Worm (Caenorhabditis elegans): ENCODE data around the gene fbxa-148.

Gene fbxa-148

ce11 chrV:16909871-16910270 is 29.0 kb upstream of the fbxa-148 start, which contains the start of gene F09C6.16:
F09C6.16 (minus strand) TSS chrV:16909971.
- TF ChIP-seq cnd-1 (tag; optimal IDR thresholded peaks at IDR 0.05), result no peak
- no peak for TF ChIP-seq nhr-28 (tag; optimal IDR thresholded peaks at IDR 0.05)
- TF ChIP-seq nhr-237 (tag; optimal IDR thresholded peaks at IDR 0.05), result no peak
- no peak for TF ChIP-seq ceh-43 (GFP tag; optimal IDR thresholded peaks at IDR 0.05)
- no peak for TF ChIP-seq ztf-11 (tag; optimal IDR thresholded peaks at IDR 0.05)
- TF ChIP-seq sem-2 (GFP tag; optimal IDR thresholded peaks at IDR 0.05), result no peak
- no peak for TF ChIP-seq nhr-76 (tag; optimal IDR thresholded peaks at IDR 0.05)
- TF ChIP-seq elt-3 (tag; optimal IDR thresholded peaks at IDR 0.05), result no peak
- TF ChIP-seq mls-2 (tag; optimal IDR thresholded peaks at IDR 0.05), result no peak
- TF ChIP-seq sptf-1 (tag; optimal IDR thresholded peaks at IDR 0.05), result no peak
- TF ChIP-seq ham-2 (GFP tag; optimal IDR thresholded peaks at IDR 0.05), result no peak
- TF ChIP-seq nhr-2 (tag; optimal IDR thresholded peaks at IDR 0.05), result no peak

- TF ChIP-seq hlh-1 (tag; optimal IDR thresholded peaks at IDR 0.05) (no peak), flh-1 (GFP tag; optimal IDR thresholded peaks at IDR 0.05) (no peak), mep-1 (tag; optimal IDR thresholded peaks at IDR 0.05) (no peak), ceh-39 (tag; optimal IDR thresholded peaks at IDR 0.05) (no peak)
These were observed 28.0 kb upstream of the fbxa-148 start for ce11 chrV:16910864-16911263.

- TF ChIP-seq pha-4 (tag; optimal IDR thresholded peaks at IDR 0.05) (no peak), zip-8 (tag; optimal IDR thresholded peaks at IDR 0.05) (no peak), unc-39 (tag; optimal IDR thresholded peaks at IDR 0.05) (no peak), nhr-12 (tag; optimal IDR thresholded peaks at IDR 0.05) (no peak), unc-62 (GFP tag; optimal IDR thresholded peaks at IDR 0.05) (no peak), nhr-28 (tag; optimal IDR thresholded peaks at IDR 0.05) (no peak), ces-1 (GFP tag; optimal IDR thresholded peaks at IDR 0.05) (no peak)
These were observed 27.5 kb upstream of the fbxa-148 start for ce11 chrV:16911294-16911693.

ce11 chrV:16911934-16912333 is 26.9 kb upstream of the fbxa-148 start, which contains the start of gene nhr-116:
nhr-116 (plus strand) TSS chrV:16912234.
- TF ChIP-seq zip-8 (tag; optimal IDR thresholded peaks at IDR 0.05) (no peak), tbx-8 (GFP tag; optimal IDR thresholded peaks at IDR 0.05) (no peak), unc-62 (GFP tag; optimal IDR thresholded peaks at IDR 0.05) (no peak), ceh-39 (tag; optimal IDR thresholded peaks at IDR 0.05) (no peak), cnd-1 (tag; optimal IDR thresholded peaks at IDR 0.05) (no peak), mep-1 (tag; optimal IDR thresholded peaks at IDR 0.05) (no peak), lsy-2 (tag; optimal IDR thresholded peaks at IDR 0.05) (no peak), nhr-28 (tag; optimal IDR thresholded peaks at IDR 0.05) (no peak), ztf-11 (tag; optimal IDR thresholded peaks at IDR 0.05) (no peak)

- TF ChIP-seq drap-1 (GFP tag; optimal IDR thresholded peaks at IDR 0.05), result no peak
- TF ChIP-seq pha-4 (tag; optimal IDR thresholded peaks at IDR 0.05), result no peak
- no peak for TF ChIP-seq nhr-12 (tag; optimal IDR thresholded peaks at IDR 0.05)
- no peak for TF ChIP-seq ceh-39 (tag; optimal IDR thresholded peaks at IDR 0.05)
- no peak for TF ChIP-seq M03D4.4 (tag; optimal IDR thresholded peaks at IDR 0.05)
- no peak for TF ChIP-seq unc-120 (tag; optimal IDR thresholded peaks at IDR 0.05; ENCODE audit: poor library complexity, severe bottlenecking)
- no peak for TF ChIP-seq ces-1 (GFP tag; optimal IDR thresholded peaks at IDR 0.05)
- TF ChIP-seq tbx-8 (GFP tag; optimal IDR thresholded peaks at IDR 0.05), result no peak
These were observed 22.8 kb upstream of the fbxa-148 start, which contains the start of gene F09C6.10 for ce11 chrV:16916079-16916478. F09C6.10 (minus strand) TSS chrV:16916179.

ce11 chrV:16918378-16918777 is 20.5 kb upstream of the fbxa-148 start, which contains the start of the genes fbxa-206 and Y102A5C.2:
fbxa-206 (minus strand) TSS chrV:16918478.
Y102A5C.2 (plus strand) TSS chrV:16918731.
- no peak for TF ChIP-seq unc-62 (GFP tag; optimal IDR thresholded peaks at IDR 0.05)
- no peak for TF ChIP-seq ceh-83 (GFP tag; optimal IDR thresholded peaks at IDR 0.05)
- TF ChIP-seq M03D4.4 (tag; optimal IDR thresholded peaks at IDR 0.05), result no peak
- TF ChIP-seq ceh-43 (GFP tag; optimal IDR thresholded peaks at IDR 0.05), result no peak
- no peak for TF ChIP-seq lsy-2 (tag; optimal IDR thresholded peaks at IDR 0.05)

ce11 chrV:16919675-16920074 is 19.2 kb upstream of the fbxa-148 start:
- TF ChIP-seq nhr-12 (tag; optimal IDR thresholded peaks at IDR 0.05) (no peak), lin-13 (tag; optimal IDR thresholded peaks at IDR 0.05) (no peak), nhr-237 (tag; optimal IDR thresholded peaks at IDR 0.05) (no peak), lsy-2 (tag; optimal IDR thresholded peaks at IDR 0.05) (no peak), hlh-1 (tag; optimal IDR thresholded peaks at IDR 0.05) (no peak), unc-62 (GFP tag; optimal IDR thresholded peaks at IDR 0.05) (no peak), cnd-1 (tag; optimal IDR thresholded peaks at IDR 0.05) (no peak), mep-1 (tag; optimal IDR thresholded peaks at IDR 0.05) (no peak), nhr-28 (tag; optimal IDR thresholded peaks at IDR 0.05) (no peak)

All from whole organism, mixed stage, embryonic.